Fruit fly (Drosophila melanogaster) whole organism, pupa: ENCODE results near the gene por.

ENCODE experiments used
- CG32121 ChIP-seq: fragments of 200-800 bp; sonication (Bioruptor generic); IDR thresholded peaks from 2 replicates; pipeline ENCODE4 v1.3.6; 2022; ENCODE audit warnings: missing biosample characterization, missing genetic modification characterization
- CG34367 ChIP-seq: fragments of 200-800 bp; sonication (Bioruptor generic); optimal IDR thresholded peaks from 2 replicates; lab custom pipeline; 2018; ENCODE audit warnings: missing biosample characterization, mild to moderate bottlenecking, missing genetic modification characterization
- CG8301 ChIP-seq: fragments of 200-800 bp; sonication (Bioruptor generic); optimal IDR thresholded peaks from 2 replicates; lab custom pipeline; 2018; ENCODE audit warnings: missing biosample characterization, mild to moderate bottlenecking, missing genetic modification characterization
- CG9948 ChIP-seq: fragments of 200-800 bp; sonication (Bioruptor generic); optimal IDR thresholded peaks from 2 replicates; lab custom pipeline; 2018; ENCODE audit warnings: missing biosample characterization, mild to moderate bottlenecking, missing genetic modification characterization, moderate library complexity
- Snoo ChIP-seq: fragments of 200-800 bp; sonication (Bioruptor generic); optimal IDR thresholded peaks from 3 replicates; lab custom pipeline; 2017; ENCODE audit warnings: missing biosample characterization, mild to moderate bottlenecking, missing genetic modification characterization, inconsistent platforms
- fd96Ca ChIP-seq: fragments of 200-800 bp; sonication (Bioruptor generic); IDR thresholded peaks from 3 replicates; pipeline ENCODE4 v1.3.6; 2022; ENCODE audit warnings: missing biosample characterization, missing genetic modification characterization
- gl ChIP-seq: fragments of 200-800 bp; sonication (Bioruptor generic); optimal IDR thresholded peaks from 2 replicates; lab custom pipeline; 2018; ENCODE audit warnings: missing biosample characterization, mild to moderate bottlenecking, missing genetic modification characterization

DNA sequence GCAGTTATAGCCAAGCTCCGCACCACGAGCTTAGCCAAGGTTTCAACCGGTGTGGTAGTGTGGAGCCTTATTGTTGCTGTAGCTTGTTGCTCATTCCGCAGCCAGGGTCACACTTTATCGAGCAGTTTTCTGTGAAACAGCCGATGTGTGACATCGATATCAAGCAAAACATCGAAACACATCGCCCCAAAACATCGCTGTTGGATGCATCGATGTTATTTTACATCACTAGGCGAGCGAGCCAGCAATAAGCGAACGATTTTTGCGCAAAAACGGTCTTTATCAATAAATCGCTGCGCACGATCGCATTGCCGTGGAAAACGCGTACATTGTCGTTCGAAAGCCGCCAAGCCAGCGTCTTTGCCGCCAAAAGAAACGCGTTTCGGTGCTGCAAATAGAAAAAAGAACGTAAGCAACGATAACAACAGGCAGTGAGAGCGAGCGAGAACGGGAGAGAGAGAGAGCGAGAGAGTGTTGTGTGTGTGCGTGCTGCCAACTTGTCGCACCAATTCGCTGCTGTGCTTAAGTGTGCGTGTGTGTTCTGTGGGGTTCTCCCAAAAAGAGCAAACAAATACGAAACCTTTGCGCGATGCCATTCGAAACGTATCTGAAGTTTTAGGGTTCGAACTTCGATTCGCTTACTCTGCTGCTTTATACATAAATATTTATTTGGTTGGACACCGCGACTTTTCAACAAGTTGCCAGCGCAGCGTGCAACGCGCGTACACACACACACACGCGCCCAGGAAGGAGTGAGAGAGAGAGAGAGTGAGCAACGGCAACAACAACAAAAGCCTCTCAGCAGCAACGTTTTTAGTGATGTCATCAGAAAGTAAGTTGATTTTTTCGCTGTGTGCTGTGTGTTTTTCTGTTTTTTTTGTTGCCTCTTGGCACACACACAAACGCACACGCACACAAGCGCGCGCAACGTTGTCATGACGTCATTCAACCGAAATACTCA, 8.6 kb downstream of the por start:
- peak; percentile 96 for TF ChIP-seq gl (tag; lab: Kevin White, UChicago)
- peak; percentile 74 for TF ChIP-seq Snoo
- peak; percentile 86 for TF ChIP-seq CG32121 (GFP tag; lab: Robert Waterston, UW)
- peak; percentile 60 for TF ChIP-seq CG9948 (tag; lab: Kevin White, UChicago)
- TF ChIP-seq CG8301: peak; percentile 77
- peak; percentile 79 for TF ChIP-seq CG34367 (tag; lab: Kevin White, UChicago)
- peak; percentile 76; the same call in 2 of the 3 replicates for TF ChIP-seq fd96Ca (GFP tag; lab: Robert Waterston, UW)
